Worm (Caenorhabditis elegans) whole organism, young adult: ENCODE measurements around the gene grl-3.
"Not testable (repeated sequence)": the region's sequence is repeated elsewhere in the genome, so short reads cannot be mapped to it uniquely, and the experiment has no call there.

Source experiments
- B0019.2 ChIP-seq: fragments of 200-800 bp; sonication (Bioruptor generic); conservative IDR thresholded peaks from 2 replicates; pipeline ENCODE4 v1.3.6; 2022; ENCODE audit warnings: missing genetic modification reagents, missing genetic modification characterization, missing compliant biosample characterization
- B0261.1 ChIP-seq: sonication (generic microtip); optimal IDR thresholded peaks from 2 replicates; lab custom pipeline; 2016; ENCODE audit warnings: mild to moderate bottlenecking, missing genetic modification characterization, moderate library complexity, missing compliant biosample characterization
- C06A6.2 ChIP-seq: fragments of 200-800 bp; sonication (Bioruptor generic); conservative IDR thresholded peaks from 2 replicates; pipeline ENCODE4 v1.3.6; 2022; ENCODE audit warnings: missing genetic modification characterization, missing compliant biosample characterization
- F10E7.11 ChIP-seq: sonication (generic microtip); optimal IDR thresholded peaks from 2 replicates; lab custom pipeline; 2017; ENCODE audit warnings: mild to moderate bottlenecking, missing genetic modification characterization, moderate library complexity, missing compliant biosample characterization
- F22D6.2 ChIP-seq: sonication (generic microtip); optimal IDR thresholded peaks from 2 replicates; lab custom pipeline; 2016; ENCODE audit warnings: mild to moderate bottlenecking, missing genetic modification characterization, missing compliant biosample characterization
- F39B2.1 ChIP-seq: fragments of 200-800 bp; sonication (Bioruptor generic); IDR thresholded peaks from 2 replicates; pipeline ENCODE4 v1.3.6; 2022; ENCODE audit warnings: missing genetic modification reagents, missing genetic modification characterization, missing compliant biosample characterization
- F49E8.2 ChIP-seq: sonication (generic microtip); optimal IDR thresholded peaks from 3 replicates; lab custom pipeline; 2017; ENCODE audit warnings: missing genetic modification characterization, mild to moderate bottlenecking, missing compliant biosample characterization, antibody characterized with exemption, moderate library complexity; ENCODE audit not compliant: insufficient read depth
- F57C9.4 ChIP-seq: sonication (generic microtip); optimal IDR thresholded peaks from 2 replicates; lab custom pipeline; 2017; ENCODE audit warnings: mild to moderate bottlenecking, missing genetic modification characterization, missing compliant biosample characterization
- T07F8.4 ChIP-seq: sonication (generic microtip); optimal IDR thresholded peaks from 2 replicates; lab custom pipeline; 2016; ENCODE audit warnings: mild to moderate bottlenecking, missing genetic modification characterization, moderate library complexity, missing compliant biosample characterization
- Y56A3A.18 ChIP-seq: fragments of 200-800 bp; sonication (Bioruptor generic); IDR thresholded peaks from 2 replicates; pipeline ENCODE4 v1.3.6; 2022; ENCODE audit warnings: missing genetic modification reagents, missing genetic modification characterization, missing compliant biosample characterization
- ccch-3 ChIP-seq: fragments of 200-800 bp; sonication (Bioruptor generic); optimal IDR thresholded peaks from 2 replicates; lab custom pipeline; 2018; ENCODE audit warnings: mild to moderate bottlenecking, missing genetic modification characterization, missing compliant biosample characterization
- cebp-1 ChIP-seq, 2 experiments: fragments of 200-800 bp in 1 of 2; sonication (Bioruptor generic) in 1 of 2; sonication (generic microtip) in 1 of 2; IDR thresholded peaks in 1 of 2; optimal IDR thresholded peaks in 1 of 2; 2 replicates each; pipeline versions ENCODE4 v1.3.6 to Lab custom; 2017 to 2022; ENCODE audit warnings: missing compliant biosample characterization in 2 of 2, missing genetic modification characterization in 2 of 2, mild to moderate bottlenecking in 1 of 2, missing genetic modification reagents in 1 of 2, moderate library complexity in 1 of 2
- ceh-91 ChIP-seq: fragments of 200-800 bp; sonication (Bioruptor generic); IDR thresholded peaks from 2 replicates; pipeline ENCODE4 v1.3.6; 2022; ENCODE audit warnings: missing genetic modification reagents, missing genetic modification characterization, missing compliant biosample characterization
- egl-44 ChIP-seq: fragments of 200-800 bp; sonication (Bioruptor generic); IDR thresholded peaks from 2 replicates; pipeline ENCODE4 v1.3.6; 2022; ENCODE audit warnings: missing genetic modification reagents, missing genetic modification characterization, missing compliant biosample characterization
- ekl-4 ChIP-seq: fragments of 200-800 bp; sonication (Bioruptor generic); IDR thresholded peaks from 2 replicates; pipeline ENCODE4 v1.3.6; 2022; ENCODE audit warnings: missing genetic modification reagents, missing genetic modification characterization, missing compliant biosample characterization
- hmg-20 ChIP-seq: fragments of 200-800 bp; sonication (Bioruptor generic); IDR thresholded peaks from 2 replicates; pipeline ENCODE4 v1.3.6; 2022; ENCODE audit warnings: missing genetic modification reagents, missing genetic modification characterization, missing compliant biosample characterization
- lag-1 ChIP-seq: fragments of 200-800 bp; sonication (Bioruptor generic); IDR thresholded peaks from 2 replicates; pipeline ENCODE4 v1.3.6; 2022; ENCODE audit warnings: missing genetic modification reagents, missing genetic modification characterization, missing compliant biosample characterization
- lsy-27 ChIP-seq: sonication (generic microtip); optimal IDR thresholded peaks from 2 replicates; lab custom pipeline; 2017; ENCODE audit warnings: missing genetic modification characterization, mild to moderate bottlenecking, missing compliant biosample characterization, antibody characterized with exemption, missing genotype, borderline replicate concordance; ENCODE audit not compliant: insufficient read depth
- madf-10 ChIP-seq: sonication (generic microtip); optimal IDR thresholded peaks from 2 replicates; lab custom pipeline; 2016; ENCODE audit warnings: mild to moderate bottlenecking, missing genetic modification characterization, missing compliant biosample characterization
- madf-3 ChIP-seq: fragments of 200-800 bp; sonication (Bioruptor generic); IDR thresholded peaks from 2 replicates; pipeline ENCODE4 v1.3.6; 2022; ENCODE audit warnings: missing genetic modification reagents, missing genetic modification characterization, missing compliant biosample characterization
- madf-6 ChIP-seq: fragments of 200-800 bp; sonication (Bioruptor generic); IDR thresholded peaks from 2 replicates; pipeline ENCODE4 v1.3.6; 2022; ENCODE audit warnings: missing genetic modification reagents, missing genetic modification characterization, missing compliant biosample characterization
- mcd-1 ChIP-seq: fragments of 200-800 bp; sonication (Bioruptor generic); IDR thresholded peaks from 2 replicates; pipeline ENCODE4 v1.3.6; 2022; ENCODE audit warnings: missing genetic modification reagents, missing genetic modification characterization, missing compliant biosample characterization
- mxl-1 ChIP-seq: sonication (generic microtip); optimal IDR thresholded peaks from 2 replicates; lab custom pipeline; 2016; ENCODE audit warnings: missing genetic modification characterization, missing compliant biosample characterization
- nfyb-1 ChIP-seq: fragments of 200-800 bp; sonication (Bioruptor generic); IDR thresholded peaks from 2 replicates; pipeline ENCODE4 v1.3.6; 2022; ENCODE audit warnings: missing genetic modification reagents, missing genetic modification characterization, missing compliant biosample characterization
- nhr-179 ChIP-seq: sonication (generic microtip); optimal IDR thresholded peaks from 2 replicates; lab custom pipeline; 2016; ENCODE audit warnings: mild to moderate bottlenecking, missing genetic modification characterization, missing compliant biosample characterization
- nhr-90 ChIP-seq: sonication (generic microtip); optimal IDR thresholded peaks from 2 replicates; lab custom pipeline; 2016; ENCODE audit warnings: missing genotype, mild to moderate bottlenecking, missing genetic modification characterization, missing compliant biosample characterization
- snpc-3.4 ChIP-seq: sonication (generic microtip); optimal IDR thresholded peaks from 2 replicates; lab custom pipeline; 2017; ENCODE audit warnings: missing genetic modification characterization, mild to moderate bottlenecking, missing compliant biosample characterization, antibody characterized with exemption, moderate library complexity, missing genotype, missing genetic modification reagents
- tbp1 ChIP-seq: fragments of 200-800 bp; sonication (Bioruptor generic); optimal IDR thresholded peaks from 2 replicates; lab custom pipeline; 2018; ENCODE audit warnings: mild to moderate bottlenecking, missing genetic modification characterization, missing compliant biosample characterization
- zim-3 ChIP-seq: sonication (generic microtip); optimal IDR thresholded peaks from 2 replicates; lab custom pipeline; 2017; ENCODE audit warnings: mild to moderate bottlenecking, missing genetic modification characterization, moderate library complexity, missing compliant biosample characterization
- ztf-22 ChIP-seq: fragments of 200-800 bp; sonication (Bioruptor generic); optimal IDR thresholded peaks from 2 replicates; lab custom pipeline; 2018; ENCODE audit warnings: mild to moderate bottlenecking, missing genetic modification characterization, moderate library complexity, missing compliant biosample characterization
- ztf-3 ChIP-seq: fragments of 200-800 bp; sonication (Bioruptor generic); optimal IDR thresholded peaks from 2 replicates; lab custom pipeline; 2018; ENCODE audit warnings: mild to moderate bottlenecking, missing genetic modification characterization, missing compliant biosample characterization

The grl-3 gene

ce11 chrV:11395024-11395423 is 16.3 kb upstream of the grl-3 start, which contains the start of gene K03B8.4:
Gene K03B8.4, minus strand, starts transcription at chrV:11395124.
- not testable (repeated sequence) for TF ChIP-seq zim-3; mxl-1 (tag; lab: Kevin White, UChicago); lag-1 (GFP tag; lab: Robert Waterston, UW)
- TF ChIP-seq, all 124 proteins: peak for 0; not testable (repeated sequence) for 124

- not testable (repeated sequence) for TF ChIP-seq egl-44 (GFP tag; lab: Robert Waterston, UW); ccch-3 (GFP tag; lab: Kevin White, UChicago); F57C9.4 (tag; lab: Kevin White, UChicago)
- TF ChIP-seq, all 124 proteins: peak for 0; not testable (repeated sequence) for 124
These were observed 15.2 kb upstream of the grl-3 start, which contains the start of gene nas-18 for ce11 chrV:11396134-11396533. Gene nas-18, plus strand, starts transcription at chrV:11396434.

ce11 chrV:11398616-11399015 is 12.7 kb upstream of the grl-3 start, which contains the start of gene nas-17:
Gene nas-17, plus strand, starts transcription at chrV:11398916.
- TF ChIP-seq C06A6.2 (GFP tag; lab: Robert Waterston, UW) = no peak
- no peak for TF ChIP-seq B0019.2 (GFP tag; lab: Robert Waterston, UW)
- TF ChIP-seq T07F8.4 = no peak
- no peak for TF ChIP-seq nhr-179
- TF ChIP-seq Y56A3A.18 (GFP tag; lab: Robert Waterston, UW) = no peak
- no peak for TF ChIP-seq F39B2.1 (GFP tag; lab: Robert Waterston, UW)
- TF ChIP-seq F10E7.11 (tag; lab: Kevin White, UChicago) = no peak
- no peak for TF ChIP-seq nhr-90 (tag; lab: Kevin White, UChicago)
- TF ChIP-seq madf-6 = no peak
- TF ChIP-seq ceh-91 (GFP tag; lab: Robert Waterston, UW) = no peak
- TF ChIP-seq mcd-1 (GFP tag; lab: Robert Waterston, UW) = no peak
- TF ChIP-seq F49E8.2 (tag; lab: Kevin White, UChicago) = no peak
- TF ChIP-seq nfyb-1 (GFP tag; lab: Robert Waterston, UW) = no peak
- no peak for TF ChIP-seq ekl-4 (GFP tag; lab: Robert Waterston, UW)
- no peak for TF ChIP-seq snpc-3.4 (tag; lab: Kevin White, UChicago)
- no peak for TF ChIP-seq cebp-1 (GFP tag; IDR thresholded peaks at IDR 0.05; lab: Robert Waterston, UW)
- no peak for TF ChIP-seq cebp-1 (tag; optimal IDR thresholded peaks at IDR 0.05; lab: Kevin White, UChicago)
- no peak for TF ChIP-seq madf-10 (tag; lab: Kevin White, UChicago)
- no peak for TF ChIP-seq B0261.1 (tag; lab: Kevin White, UChicago)
- no peak for TF ChIP-seq tbp1 (GFP tag; lab: Kevin White, UChicago)
- TF ChIP-seq, all 124 proteins: peak for 0

- TF ChIP-seq F22D6.2 (tag; lab: Kevin White, UChicago) (no peak), ztf-22 (GFP tag; lab: Kevin White, UChicago) (no peak)
These were observed 8.7 kb upstream of the grl-3 start, which contains the start of gene nas-19 for ce11 chrV:11402610-11403009. Gene nas-19, minus strand, starts transcription at chrV:11402710.

ce11 chrV:11403059-11403458 is 8.3 kb upstream of the grl-3 start:
- TF ChIP-seq lsy-27 (tag; lab: Kevin White, UChicago) = no peak
- no peak for TF ChIP-seq lag-1 (GFP tag; lab: Robert Waterston, UW)
- no peak for TF ChIP-seq ztf-3
- no peak for TF ChIP-seq madf-3 (GFP tag; lab: Robert Waterston, UW)
- TF ChIP-seq hmg-20 (GFP tag; lab: Robert Waterston, UW) = no peak
